Fruit fly (Drosophila melanogaster) whole organism, larva: ENCODE results near the gene CG6254.

Source experiments
- noc ChIP-seq: fragments of 200-800 bp; sonication (Bioruptor generic); optimal IDR thresholded peaks from 3 replicates; lab custom pipeline; 2019; ENCODE audit warnings: missing biosample characterization, mild to moderate bottlenecking, missing genetic modification characterization, moderate library complexity

The CG6254 gene

DNA sequence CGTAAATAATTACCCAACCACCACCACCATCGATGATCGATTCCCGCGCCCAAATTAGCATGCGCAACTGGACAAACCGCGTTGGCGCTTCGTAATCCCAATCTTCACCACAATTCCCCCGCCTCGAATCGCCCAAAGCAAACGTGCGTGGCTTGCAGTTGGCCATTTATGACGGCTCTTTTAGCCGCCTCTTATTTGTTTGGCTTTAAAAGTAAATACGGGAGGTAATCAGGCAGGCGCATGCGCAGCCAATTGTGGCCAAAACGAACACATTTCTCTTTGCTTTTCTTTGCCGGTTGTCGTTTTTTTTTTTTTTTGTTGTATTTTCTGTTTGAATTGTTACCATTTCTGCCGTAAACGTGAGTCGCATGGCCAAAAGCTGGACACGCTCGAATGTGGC, 10.6 kb downstream of the CG6254 start:
- TF ChIP-seq noc (tag; lab: Kevin White, UChicago), result no peak

DNA sequence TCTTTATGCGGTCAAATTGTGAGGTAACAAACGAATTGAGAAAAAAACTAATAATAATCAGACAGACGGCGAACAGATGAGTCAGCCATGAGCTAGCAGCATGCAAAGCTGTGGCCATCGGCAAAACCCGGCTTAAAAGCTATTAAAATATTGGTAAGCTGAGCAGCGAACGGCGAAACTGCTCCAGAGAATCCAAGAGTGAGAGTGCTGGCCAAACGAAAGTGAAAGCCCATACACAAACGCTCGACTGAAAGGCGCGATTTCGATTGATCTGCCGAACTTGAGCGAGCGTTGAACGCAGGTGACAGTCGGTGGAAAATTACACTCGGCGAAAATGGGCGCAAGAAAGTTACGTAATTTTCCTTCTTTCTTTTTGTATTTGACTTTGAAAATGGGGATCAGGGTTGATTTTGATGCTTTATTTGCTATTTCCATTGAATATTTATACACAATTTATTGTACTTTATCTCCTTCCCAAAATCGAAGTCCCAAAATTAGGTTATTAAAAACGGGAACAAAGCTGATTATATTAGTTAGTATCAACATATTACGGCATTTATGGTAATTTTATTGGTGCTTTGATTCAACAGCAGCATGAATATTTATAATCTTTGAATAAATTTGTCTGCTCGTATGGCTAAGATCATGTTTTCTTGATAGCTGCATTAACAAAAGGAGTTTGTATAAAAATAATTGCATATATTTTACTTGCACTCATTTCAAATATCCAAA, 11.3 kb downstream of the CG6254 start:
- no peak for TF ChIP-seq noc (tag; lab: Kevin White, UChicago)

DNA sequence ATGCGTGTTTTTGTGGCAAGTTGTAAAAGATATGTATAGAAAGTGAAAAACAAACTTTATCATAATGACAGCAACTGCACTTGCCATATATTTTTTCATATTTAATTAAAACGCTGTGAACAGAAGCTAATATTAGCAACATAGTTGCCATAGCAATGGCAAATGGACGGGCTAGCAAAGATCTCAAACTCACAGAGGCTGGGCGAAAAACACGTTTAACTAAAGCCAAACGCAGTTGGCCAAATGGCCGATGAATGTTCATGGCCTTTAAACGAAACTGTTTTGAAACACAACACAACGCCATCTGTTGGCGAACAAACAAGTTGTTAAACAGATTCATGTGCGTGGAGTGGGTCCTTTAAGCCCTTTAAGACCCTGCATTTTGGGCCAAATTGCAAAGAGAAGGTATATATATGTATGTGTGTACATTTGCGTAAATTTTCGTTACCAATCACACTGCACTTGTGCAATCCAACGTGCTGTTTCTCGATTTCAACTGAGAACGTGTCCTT, 12.7 kb downstream of the CG6254 start:
- TF ChIP-seq noc (tag; lab: Kevin White, UChicago), result no peak

DNA sequence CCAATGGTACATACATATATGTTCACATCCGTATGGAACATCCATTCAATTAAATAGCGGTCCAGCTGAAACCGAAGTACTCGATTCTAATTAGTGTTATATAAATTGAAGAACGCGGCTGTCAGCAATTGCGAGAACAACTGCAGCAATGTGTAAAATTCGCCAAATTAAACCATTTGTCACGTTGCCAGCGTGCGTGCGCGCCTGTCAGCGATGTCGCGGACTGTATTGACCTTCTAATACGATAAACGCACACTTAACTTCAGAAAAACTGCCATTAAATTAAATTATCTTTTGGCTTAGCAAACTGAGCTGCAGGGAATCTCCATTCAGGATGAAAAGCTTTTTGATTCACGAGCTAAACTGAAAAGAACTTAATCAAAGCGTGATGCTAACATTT, 14.0 kb downstream of the CG6254 start:
- no peak for TF ChIP-seq noc (tag; lab: Kevin White, UChicago)

DNA sequence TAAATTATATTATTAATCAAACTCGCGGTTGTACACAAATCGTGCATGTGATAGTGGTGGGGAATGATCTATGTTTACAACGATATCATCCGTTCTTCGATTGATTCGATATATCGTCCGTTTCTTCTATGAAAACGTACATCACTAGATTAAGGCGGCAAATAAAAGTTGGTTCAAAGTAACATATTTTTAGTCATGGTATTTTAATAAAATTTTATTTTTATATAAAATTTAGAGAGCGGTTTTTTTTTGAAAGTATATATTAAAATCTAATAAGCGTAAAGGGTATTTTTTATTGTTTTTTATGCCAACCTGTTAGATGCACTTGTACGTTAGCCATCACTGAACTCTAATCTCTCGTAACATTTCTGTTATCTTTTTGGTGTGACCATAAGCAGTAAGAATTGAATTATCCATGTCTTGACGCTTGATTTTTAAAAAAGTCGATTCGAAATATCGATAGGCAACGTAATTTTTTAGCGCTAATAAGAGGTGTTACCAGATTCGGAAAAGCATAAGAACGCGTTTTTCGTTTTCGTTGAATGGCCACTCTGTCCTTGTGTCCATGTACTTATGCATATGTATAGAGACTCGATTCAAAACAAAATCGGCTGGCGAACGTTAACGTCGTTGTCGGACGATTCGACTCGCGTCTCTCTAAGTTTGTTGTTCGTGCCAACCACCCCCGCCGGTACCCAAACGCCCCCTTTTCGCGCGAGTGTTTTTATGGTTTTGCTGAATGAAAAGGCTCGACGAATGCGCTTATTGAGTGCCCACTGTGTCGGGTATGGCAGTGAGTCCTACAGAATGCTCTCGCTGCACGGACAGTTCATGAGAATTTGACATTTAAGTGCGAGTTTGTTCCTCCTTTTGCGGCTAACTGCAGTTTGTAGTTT, 16.8 kb downstream of the CG6254 start, which contains the start of the genes TAF1B and Invadolysin:
Gene TAF1B, minus strand, starts transcription at position 82 of the 896 bp plus-strand sequence.
Gene Invadolysin, plus strand, starts transcription at position 566 of the 896 bp plus-strand sequence.
- peak; percentile 31 for TF ChIP-seq noc (tag; lab: Kevin White, UChicago)

DNA sequence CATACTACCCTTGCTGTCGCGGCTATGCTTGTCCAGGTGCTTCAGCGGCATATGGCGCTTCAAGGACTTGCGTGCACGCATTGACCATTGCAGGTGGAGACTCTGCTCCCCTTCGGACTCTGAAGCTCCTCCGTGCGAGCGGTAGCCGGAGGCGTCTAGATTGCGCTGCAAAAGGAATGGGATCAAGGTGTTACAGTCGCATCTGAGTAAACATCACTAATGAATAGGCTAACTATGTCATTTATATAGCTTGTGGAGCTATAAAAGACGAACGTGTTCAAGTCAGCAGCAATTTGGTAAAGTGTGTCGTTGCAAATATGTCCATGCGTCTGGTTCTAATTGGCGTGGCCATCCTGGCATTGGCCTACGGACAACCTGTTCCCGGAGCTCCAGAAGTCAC, 18.4 kb downstream of the CG6254 start, which contains the start of gene CG42759:
Gene CG42759, plus strand, starts transcription at position 301 of the 400 bp plus-strand sequence.
- TF ChIP-seq noc (tag; lab: Kevin White, UChicago), result no peak

DNA sequence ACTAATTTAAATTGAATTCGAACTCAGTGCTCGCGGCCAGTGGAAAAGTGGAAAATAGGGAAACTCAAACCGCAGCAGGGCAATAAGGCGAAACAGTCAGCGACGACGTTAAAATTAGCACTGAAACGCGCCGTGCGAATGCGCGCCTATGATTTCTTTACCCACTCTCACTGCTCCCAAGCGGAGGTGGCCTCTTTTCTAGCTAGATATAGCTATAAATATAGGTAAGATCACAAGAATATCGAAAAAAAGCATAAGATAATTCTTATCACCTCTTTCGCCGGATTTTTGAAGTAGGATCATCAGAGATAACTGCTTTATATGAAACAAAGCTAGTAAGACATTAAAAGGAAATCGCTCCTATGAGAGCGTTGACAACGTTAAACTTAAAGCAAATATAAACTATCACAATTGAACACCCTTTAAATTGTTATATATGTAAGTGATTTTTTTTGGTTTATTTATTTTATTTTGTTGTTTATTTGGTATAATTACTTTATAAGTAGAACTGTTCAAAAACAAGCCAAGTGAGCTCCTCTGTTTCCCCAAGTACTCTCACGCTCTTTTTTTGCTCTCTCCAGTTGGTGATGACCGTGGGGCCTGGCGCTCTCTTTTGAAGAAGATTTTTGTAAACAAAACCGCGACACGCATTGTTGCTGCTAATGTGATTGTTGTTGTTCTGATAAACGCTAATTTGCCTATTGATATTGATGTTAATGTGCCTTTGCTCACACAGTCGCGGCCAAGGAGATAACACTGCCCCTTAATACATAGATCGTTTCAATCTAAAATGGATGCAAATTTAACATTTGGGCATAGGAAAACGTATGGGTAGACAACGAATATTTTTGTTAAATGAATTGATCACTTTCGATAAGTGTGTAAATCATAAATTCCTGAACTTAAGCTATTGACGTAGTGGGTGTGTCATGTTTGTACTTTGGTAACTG, 21.2 kb downstream of the CG6254 start, which contains the start of gene tws:
Gene tws, minus strand, starts transcription at position 124 of the 950 bp plus-strand sequence.
- peak; percentile 77 for TF ChIP-seq noc (tag; lab: Kevin White, UChicago)

DNA sequence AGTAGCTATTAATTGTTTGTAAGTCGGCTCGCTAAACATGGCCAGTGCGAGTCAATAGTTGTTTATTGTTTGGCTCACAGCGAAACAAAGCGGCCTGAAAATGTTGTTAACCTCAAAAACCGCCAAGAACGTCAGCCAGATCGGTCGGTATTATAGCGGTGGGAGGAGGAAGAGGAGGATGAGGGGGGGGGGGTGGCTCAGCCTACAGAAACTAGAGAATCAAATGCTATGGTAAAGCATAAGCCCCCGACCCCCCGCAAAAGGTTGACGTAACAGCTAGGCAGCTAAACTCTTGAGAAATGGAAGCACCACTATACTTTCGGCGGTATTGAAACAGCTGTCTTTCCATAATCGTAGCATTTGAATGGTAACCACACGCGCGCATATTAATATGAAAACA, 22.2 kb downstream of the CG6254 start:
- no peak for TF ChIP-seq noc (tag; lab: Kevin White, UChicago)

DNA sequence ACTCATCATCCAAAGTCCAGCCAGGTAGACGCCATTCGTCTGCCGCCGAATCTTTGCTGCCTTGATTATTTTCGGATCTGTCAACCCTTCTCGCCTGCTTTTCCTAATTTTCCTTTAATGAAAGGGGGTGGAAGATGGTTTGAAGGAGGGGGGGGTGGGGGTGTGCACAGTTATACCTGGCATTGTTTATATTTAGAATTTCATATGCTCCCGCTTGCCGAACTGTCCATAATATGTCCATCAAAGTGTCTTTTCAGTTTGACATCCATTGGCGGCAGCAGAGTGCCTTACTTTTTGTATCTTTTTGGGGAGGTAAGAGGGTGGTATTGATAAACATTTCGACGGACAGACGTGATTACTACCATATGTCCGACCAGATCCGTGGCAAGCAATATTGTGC, 23.3 kb downstream of the CG6254 start:
- TF ChIP-seq noc (tag; lab: Kevin White, UChicago), result no peak

DNA sequence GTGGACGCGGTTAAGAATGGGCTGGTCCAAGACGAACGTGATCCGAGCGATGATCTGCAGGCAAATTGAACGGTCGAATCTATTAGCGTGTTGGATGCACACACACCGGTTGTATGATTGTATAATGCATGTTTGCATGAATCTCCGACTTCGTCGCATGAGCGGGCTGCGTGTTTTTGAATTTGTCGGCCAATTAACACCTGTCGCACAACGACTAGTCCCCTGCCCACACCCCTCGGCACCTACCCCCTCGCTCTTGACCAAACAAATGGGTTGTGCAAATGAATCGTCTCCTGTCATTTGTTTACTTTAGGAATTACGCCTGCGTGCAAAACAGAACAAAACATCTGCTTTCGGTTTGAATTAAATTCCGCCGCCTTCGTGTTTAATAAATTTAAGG, 26.1 kb downstream of the CG6254 start:
- no peak for TF ChIP-seq noc (tag; lab: Kevin White, UChicago)

DNA sequence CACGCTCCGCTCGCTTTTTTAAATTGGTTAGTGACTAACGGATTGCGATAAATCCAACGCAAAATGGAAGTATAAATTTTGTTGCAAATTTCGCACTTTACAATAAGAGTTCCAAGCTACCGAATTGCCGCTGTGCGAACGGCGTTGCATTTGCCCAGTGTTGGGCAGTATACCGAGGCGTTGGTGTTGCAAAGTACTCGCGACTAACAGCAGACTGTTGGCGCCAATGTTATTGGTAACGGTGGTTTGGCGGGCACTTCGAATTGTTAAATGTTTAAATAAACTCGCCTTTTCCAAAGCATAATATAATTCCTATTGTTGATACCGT, 26.8 kb downstream of the CG6254 start:
- peak; percentile 38 for TF ChIP-seq noc (tag; lab: Kevin White, UChicago)

DNA sequence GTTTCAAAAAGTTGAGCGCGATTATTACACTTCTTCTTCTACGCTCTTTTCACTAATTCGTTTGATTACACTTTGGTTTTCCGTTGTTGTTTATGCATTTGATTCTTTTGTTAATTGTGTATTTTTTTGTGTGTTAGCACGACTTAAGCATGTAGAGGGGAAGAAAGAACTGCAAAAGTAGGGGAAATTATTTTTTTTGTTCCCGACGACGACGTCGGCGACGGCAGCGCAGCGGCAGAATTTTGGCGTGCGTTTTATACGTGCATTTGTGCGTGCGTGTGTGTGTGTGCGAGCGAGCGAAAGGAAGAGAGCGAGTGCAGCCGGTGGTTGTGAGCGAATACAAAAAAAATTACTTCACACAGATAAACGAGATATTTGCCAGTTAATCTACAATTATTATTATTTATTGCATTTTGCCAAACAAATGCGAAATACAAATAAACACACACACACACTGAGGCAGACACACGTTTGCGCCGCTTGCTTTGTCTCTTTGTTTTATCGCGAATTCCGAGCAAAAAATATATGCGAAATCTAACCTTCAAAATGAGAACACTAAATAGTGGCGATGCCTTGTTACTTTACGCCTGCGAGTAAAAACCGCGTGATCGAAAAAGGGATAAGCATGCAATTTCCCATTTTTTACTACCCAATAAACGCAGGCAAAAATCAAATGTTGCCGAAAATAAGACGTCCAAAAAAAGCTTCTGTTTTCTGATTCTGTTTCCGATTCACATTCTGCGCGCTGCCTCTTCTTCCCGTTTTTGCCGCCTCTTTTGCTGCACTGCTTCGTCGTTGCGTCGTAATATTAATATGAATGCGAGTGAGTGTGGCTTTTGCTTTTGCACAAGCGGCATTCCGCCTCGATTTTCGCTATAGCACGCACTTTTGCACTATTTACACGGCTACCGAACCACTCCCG, 27.5 kb downstream of the CG6254 start:
- TF ChIP-seq noc (tag; lab: Kevin White, UChicago), result no peak

DNA sequence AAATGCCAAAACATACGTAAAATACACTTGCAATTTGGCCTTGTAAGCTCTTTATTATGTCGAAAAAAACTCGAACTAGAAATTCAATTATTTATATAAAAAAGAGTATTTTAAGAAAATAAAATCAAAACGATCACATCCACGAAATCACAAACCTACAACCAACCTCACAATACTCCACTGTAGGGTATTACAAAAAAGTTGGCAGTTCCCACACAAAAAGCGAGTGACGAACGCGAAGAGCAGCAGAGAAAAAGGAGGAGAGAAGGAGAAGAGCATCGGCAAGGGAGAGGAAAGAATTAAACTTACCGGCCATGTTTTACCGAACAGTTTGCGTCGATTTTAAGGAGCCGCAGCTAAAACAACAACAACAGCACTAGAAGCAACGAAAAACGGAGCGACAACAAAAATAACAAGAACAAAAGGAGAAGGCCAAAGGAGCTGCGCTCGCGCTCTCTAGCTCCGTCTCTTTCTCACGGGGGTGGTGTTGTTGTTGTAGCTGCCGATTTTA, 28.2 kb downstream of the CG6254 start:
- TF ChIP-seq noc (tag; lab: Kevin White, UChicago), result peak; percentile 22
